Worm (Caenorhabditis elegans): ENCODE measurements around the gene Y6E2A.1.
"Not testable (repeated sequence)": the region's sequence is repeated elsewhere in the genome, so short reads cannot be mapped to it uniquely, and the experiment has no call there.

DNA sequence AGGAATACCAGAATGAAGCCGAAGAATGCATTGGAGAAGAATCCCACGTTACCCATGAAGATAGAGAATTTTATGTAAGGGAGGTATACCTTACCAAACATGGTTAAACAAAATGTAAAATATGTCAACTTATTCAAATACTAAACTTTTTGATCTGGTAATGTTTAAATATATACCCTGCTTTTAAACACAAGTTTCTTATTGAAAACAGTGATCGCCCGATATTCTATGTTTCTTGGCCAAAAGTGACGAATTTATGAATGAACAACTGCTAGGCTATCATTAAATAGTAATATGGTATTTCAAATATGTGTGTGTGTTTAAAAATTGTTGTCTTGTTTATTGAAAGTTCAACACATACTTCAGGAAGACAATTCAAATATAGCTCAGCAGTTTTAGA, 38.0 kb upstream of the Y6E2A.1 start, which contains the start of gene T23D5.8:
- TF ChIP-seq madf-3 (GFP tag; IDR thresholded peaks at IDR 0.05); unc-130 (GFP tag; optimal IDR thresholded peaks at IDR 0.05); ets-4 (GFP tag; optimal IDR thresholded peaks at IDR 0.05); ztf-26 (tag; optimal IDR thresholded peaks at IDR 0.05); somi-1 (GFP tag; optimal IDR thresholded peaks at IDR 0.05); D2030.7 (GFP tag; IDR thresholded peaks at IDR 0.05); rec-8 (tag; optimal IDR thresholded peaks at IDR 0.05); sea-2 (GFP tag; IDR thresholded peaks at IDR 0.05); hlh-12 (tag; optimal IDR thresholded peaks at IDR 0.05): not testable (repeated sequence)

All from whole organism, young adult.